Fruit fly (Drosophila melanogaster): ENCODE measurements around the gene CG7017.

dm6 chr3L:20230178-20230775 is 18.4 kb upstream of the CG7017 start:
- TF ChIP-seq CG8478 (optimal IDR thresholded peaks at IDR 0.05) (no peak), CTCF (optimal IDR thresholded peaks at IDR 0.05) (no peak)
